Fruit fly (Drosophila melanogaster) whole organism, pupa: ENCODE results near the gene Eig71Ej.

Experiments
- CG10348 ChIP-seq: fragments of 200-800 bp; sonication (Bioruptor generic); IDR thresholded peaks from 2 replicates; pipeline ENCODE4 v1.3.6; 2022; ENCODE audit warnings: missing biosample characterization, missing genetic modification characterization
- CG12605 ChIP-seq: fragments of 200-800 bp; sonication (Bioruptor generic); IDR thresholded peaks from 2 replicates; pipeline ENCODE4 v1.3.6; 2022; ENCODE audit warnings: missing biosample characterization, missing genetic modification characterization
- CG13204 ChIP-seq: fragments of 200-800 bp; sonication (Bioruptor generic); optimal IDR thresholded peaks from 2 replicates; lab custom pipeline; 2018; ENCODE audit warnings: missing biosample characterization, mild to moderate bottlenecking, missing genetic modification characterization, moderate library complexity
- CG14655 ChIP-seq: fragments of 200-800 bp; sonication (Bioruptor generic); optimal IDR thresholded peaks from 3 replicates; lab custom pipeline; 2017; ENCODE audit warnings: mild to moderate bottlenecking, missing biosample characterization, missing genetic modification reagents, missing genetic modification characterization
- CG15710 ChIP-seq: fragments of 200-800 bp; sonication (Bioruptor generic); optimal IDR thresholded peaks from 2 replicates; lab custom pipeline; 2018; ENCODE audit warnings: missing biosample characterization, mild to moderate bottlenecking, missing genetic modification characterization, moderate library complexity
- CG17806 ChIP-seq: fragments of 200-800 bp; sonication (Bioruptor generic); optimal IDR thresholded peaks from 2 replicates; lab custom pipeline; 2018; ENCODE audit warnings: missing biosample characterization, mild to moderate bottlenecking, missing genetic modification characterization, moderate library complexity
- CG32121 ChIP-seq: fragments of 200-800 bp; sonication (Bioruptor generic); IDR thresholded peaks from 2 replicates; pipeline ENCODE4 v1.3.6; 2022; ENCODE audit warnings: missing biosample characterization, missing genetic modification characterization
- CG34367 ChIP-seq: fragments of 200-800 bp; sonication (Bioruptor generic); optimal IDR thresholded peaks from 2 replicates; lab custom pipeline; 2018; ENCODE audit warnings: missing biosample characterization, mild to moderate bottlenecking, missing genetic modification characterization
- CG4496 ChIP-seq: fragments of 200-800 bp; sonication (Bioruptor generic); IDR thresholded peaks from 3 replicates; pipeline ENCODE4 v1.3.6; 2022; ENCODE audit warnings: missing biosample characterization, missing genetic modification characterization
- CG8159 ChIP-seq: fragments of 200-800 bp; sonication (Bioruptor generic); optimal IDR thresholded peaks from 3 replicates; lab custom pipeline; 2018; ENCODE audit warnings: missing biosample characterization, mild to moderate bottlenecking, missing genetic modification characterization, moderate library complexity
- CG8301 ChIP-seq: fragments of 200-800 bp; sonication (Bioruptor generic); optimal IDR thresholded peaks from 2 replicates; lab custom pipeline; 2018; ENCODE audit warnings: missing biosample characterization, mild to moderate bottlenecking, missing genetic modification characterization
- CG9948 ChIP-seq: fragments of 200-800 bp; sonication (Bioruptor generic); optimal IDR thresholded peaks from 2 replicates; lab custom pipeline; 2018; ENCODE audit warnings: missing biosample characterization, mild to moderate bottlenecking, missing genetic modification characterization, moderate library complexity
- D1 ChIP-seq: fragments of 200-800 bp; sonication (Bioruptor generic); optimal IDR thresholded peaks from 2 replicates; lab custom pipeline; 2018; ENCODE audit warnings: missing biosample characterization, mild to moderate bottlenecking, missing genetic modification characterization, moderate library complexity
- EcR ChIP-seq: fragments of 200-800 bp; sonication (Bioruptor generic); optimal IDR thresholded peaks from 3 replicates; lab custom pipeline; 2019; ENCODE audit warnings: missing biosample characterization, missing genetic modification characterization, mild to moderate bottlenecking, moderate library complexity, missing genetic modification reagents
- Ets98B ChIP-seq: fragments of 200-800 bp; sonication (Bioruptor generic); IDR thresholded peaks from 2 replicates; pipeline ENCODE4 v1.3.6; 2022; ENCODE audit warnings: missing biosample characterization, missing genetic modification characterization
- Pif1A ChIP-seq: fragments of 200-800 bp; sonication (Bioruptor generic); optimal IDR thresholded peaks from 3 replicates; lab custom pipeline; 2016; ENCODE audit warnings: missing biosample characterization, missing genetic modification characterization
- Pif1B ChIP-seq: fragments of 200-800 bp; sonication (Bioruptor generic); optimal IDR thresholded peaks from 3 replicates; lab custom pipeline; 2016; ENCODE audit warnings: missing biosample characterization, missing genetic modification characterization
- Snoo ChIP-seq: fragments of 200-800 bp; sonication (Bioruptor generic); optimal IDR thresholded peaks from 3 replicates; lab custom pipeline; 2017; ENCODE audit warnings: missing biosample characterization, mild to moderate bottlenecking, missing genetic modification characterization, inconsistent platforms
- fd96Ca ChIP-seq: fragments of 200-800 bp; sonication (Bioruptor generic); IDR thresholded peaks from 3 replicates; pipeline ENCODE4 v1.3.6; 2022; ENCODE audit warnings: missing biosample characterization, missing genetic modification characterization
- gl ChIP-seq: fragments of 200-800 bp; sonication (Bioruptor generic); optimal IDR thresholded peaks from 2 replicates; lab custom pipeline; 2018; ENCODE audit warnings: missing biosample characterization, mild to moderate bottlenecking, missing genetic modification characterization
- rn ChIP-seq: fragments of 200-800 bp; sonication (Bioruptor generic); IDR thresholded peaks from 2 replicates; pipeline ENCODE4 v1.3.6; 2022; ENCODE audit warnings: missing biosample characterization, missing genetic modification characterization

Eig71Ej gene

DNA sequence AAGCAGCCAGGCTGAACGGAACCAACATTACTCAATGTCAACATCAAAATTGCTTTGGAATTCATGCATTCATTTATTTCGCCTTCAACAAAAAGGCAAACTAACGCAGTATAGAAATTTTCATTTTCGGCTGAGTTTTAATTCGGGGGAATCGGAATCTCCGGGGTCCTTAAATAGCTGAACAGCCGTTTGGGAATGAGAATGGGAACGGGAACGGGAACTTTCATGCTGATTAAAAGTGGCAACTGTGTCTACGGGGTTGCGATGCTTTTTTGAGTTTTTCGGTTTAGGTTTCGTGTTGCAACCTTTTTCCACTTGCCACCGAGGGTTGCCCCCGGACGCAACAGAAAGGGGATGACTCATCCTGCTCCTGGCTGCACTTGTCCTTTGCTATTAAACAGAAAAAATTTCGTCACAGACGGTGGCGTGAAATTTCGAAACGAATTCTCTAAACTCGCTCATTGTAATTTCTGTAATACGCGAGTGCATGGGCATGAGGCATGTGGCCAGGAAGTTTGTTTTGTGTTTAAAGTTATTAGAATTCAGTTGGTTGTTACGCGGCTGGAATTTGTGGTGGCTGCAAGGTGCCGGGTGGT lies 3.5 kb upstream of the Eig71Ej start:
- TF ChIP-seq CG32121 (GFP tag; lab: Robert Waterston, UW) (no peak), CG34367 (tag; lab: Kevin White, UChicago) (no peak), Ets98B (GFP tag; lab: Robert Waterston, UW) (no peak), EcR (GFP tag; lab: Kevin White, UChicago) (no peak), gl (no peak)

DNA sequence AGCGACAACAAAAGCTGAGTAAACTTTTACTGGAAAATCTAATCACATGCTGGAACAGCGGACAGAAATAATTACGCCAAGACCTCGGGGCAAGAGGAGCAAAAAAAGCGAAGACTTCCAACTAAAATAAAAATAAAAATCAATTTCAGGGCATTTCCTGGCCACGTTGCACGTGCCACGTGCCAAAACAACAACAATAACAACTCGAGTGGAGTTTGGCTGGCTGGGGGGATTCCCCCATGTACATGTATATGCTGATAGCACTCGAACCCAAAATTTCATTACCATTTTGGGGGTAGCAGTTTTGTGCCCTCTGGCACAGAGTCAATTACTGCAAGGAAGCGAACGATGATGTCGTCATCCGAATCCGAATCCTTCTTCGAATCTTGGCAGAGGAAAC lies 1.7 kb upstream of the Eig71Ej start:
- TF ChIP-seq CG14655 (GFP tag; lab: Kevin White, UChicago), result no peak
- no peak for TF ChIP-seq CG8301 (tag; lab: Kevin White, UChicago)
- no peak for TF ChIP-seq D1 (tag; lab: Kevin White, UChicago)
- no peak for TF ChIP-seq Snoo (tag; lab: Kevin White, UChicago)
- no peak for TF ChIP-seq CG4496
- TF ChIP-seq CG15710, result no peak
- no peak for TF ChIP-seq CG9948 (tag; lab: Kevin White, UChicago)
- no peak for TF ChIP-seq fd96Ca (GFP tag; lab: Robert Waterston, UW)
- no peak for TF ChIP-seq gl
- TF ChIP-seq Pif1B (GFP tag; lab: Kevin White, UChicago), result no peak
- no peak for TF ChIP-seq CG32121 (GFP tag; lab: Robert Waterston, UW)
- no peak for TF ChIP-seq Pif1A (GFP tag; lab: Kevin White, UChicago)
- no peak for TF ChIP-seq Ets98B (GFP tag; lab: Robert Waterston, UW)
- TF ChIP-seq CG17806 (tag; lab: Kevin White, UChicago), result no peak
- TF ChIP-seq CG13204 (GFP tag; lab: Kevin White, UChicago), result no peak
- no peak for TF ChIP-seq CG34367 (tag; lab: Kevin White, UChicago)
- TF ChIP-seq rn (GFP tag; lab: Robert Waterston, UW), result no peak
- no peak for TF ChIP-seq CG12605 (GFP tag; lab: Robert Waterston, UW)
- no peak for TF ChIP-seq EcR (GFP tag; lab: Kevin White, UChicago)

DNA sequence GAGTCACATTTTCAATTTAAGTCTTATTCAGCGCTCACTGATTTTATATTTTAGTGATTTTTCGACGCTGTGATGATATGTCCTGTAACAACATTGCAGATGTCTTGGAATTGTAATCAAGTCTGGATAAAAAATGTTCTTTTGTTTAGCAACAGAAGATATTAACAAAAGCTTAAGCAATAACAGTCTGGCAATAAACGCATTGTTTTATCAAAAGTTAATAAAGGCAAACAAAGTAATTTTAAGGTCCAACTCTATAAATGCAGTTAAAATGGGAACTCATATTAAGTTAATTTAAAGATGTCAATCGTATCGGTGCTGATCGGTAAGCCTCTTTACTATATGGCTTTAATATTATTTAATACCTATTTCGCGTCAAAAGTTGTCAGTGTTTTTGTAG lies 752 bp upstream of the Eig71Ej start, which contains the start of gene CG43082:
TSS of gene CG43082 (plus strand) at position 301 of the 400 bp plus-strand sequence.
- no peak for TF ChIP-seq CG4496
- no peak for TF ChIP-seq CG34367 (tag; lab: Kevin White, UChicago)
- no peak for TF ChIP-seq CG12605 (GFP tag; lab: Robert Waterston, UW)
- no peak for TF ChIP-seq CG13204 (GFP tag; lab: Kevin White, UChicago)
- no peak for TF ChIP-seq CG10348 (GFP tag; lab: Robert Waterston, UW)
- TF ChIP-seq Pif1B (GFP tag; lab: Kevin White, UChicago), result no peak
- TF ChIP-seq CG15710, result no peak
- TF ChIP-seq Pif1A (GFP tag; lab: Kevin White, UChicago), result no peak
- no peak for TF ChIP-seq CG8301 (tag; lab: Kevin White, UChicago)
- TF ChIP-seq EcR (GFP tag; lab: Kevin White, UChicago), result no peak
- no peak for TF ChIP-seq gl
- no peak for TF ChIP-seq Ets98B (GFP tag; lab: Robert Waterston, UW)
- no peak for TF ChIP-seq CG32121 (GFP tag; lab: Robert Waterston, UW)
- no peak for TF ChIP-seq Snoo (tag; lab: Kevin White, UChicago)
- TF ChIP-seq CG9948 (tag; lab: Kevin White, UChicago), result no peak
- no peak for TF ChIP-seq CG8159

DNA sequence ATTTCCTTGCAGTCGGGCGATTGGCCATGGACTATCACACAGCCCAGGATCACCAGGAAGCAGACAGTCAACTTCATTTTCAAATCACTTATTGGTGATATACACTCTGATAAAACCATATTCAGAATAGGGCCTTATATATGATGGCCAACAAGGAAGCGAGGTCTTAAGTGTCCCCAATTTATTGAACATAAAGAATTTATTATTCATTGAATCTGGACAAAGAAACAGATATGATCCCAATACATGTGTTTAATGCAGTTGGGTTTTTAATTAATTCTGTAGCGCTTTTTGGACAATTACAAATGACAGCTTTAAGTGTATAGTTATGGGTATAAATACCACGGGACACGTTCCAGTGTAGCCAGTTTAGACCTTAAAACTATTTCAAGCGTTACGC lies 1.5 kb downstream of the Eig71Ej start, which contains the start of the genes Eig71Eh and Eig71Ei:
TSS of gene Eig71Eh (minus strand) at position 101 of the 400 bp plus-strand sequence.
TSS of gene Eig71Ei (plus strand) at position 367 of the 400 bp plus-strand sequence.
- no peak for TF ChIP-seq CG8301 (tag; lab: Kevin White, UChicago)
- no peak for TF ChIP-seq Pif1B (GFP tag; lab: Kevin White, UChicago)
- no peak for TF ChIP-seq Pif1A (GFP tag; lab: Kevin White, UChicago)
- no peak for TF ChIP-seq CG17806 (tag; lab: Kevin White, UChicago)
- no peak for TF ChIP-seq CG10348 (GFP tag; lab: Robert Waterston, UW)
- no peak for TF ChIP-seq gl
- no peak for TF ChIP-seq CG15710
- no peak for TF ChIP-seq EcR (GFP tag; lab: Kevin White, UChicago)
- no peak for TF ChIP-seq CG12605 (GFP tag; lab: Robert Waterston, UW)
- TF ChIP-seq CG32121 (GFP tag; lab: Robert Waterston, UW), result no peak
- no peak for TF ChIP-seq CG8159
- TF ChIP-seq CG9948 (tag; lab: Kevin White, UChicago), result no peak
- TF ChIP-seq rn (GFP tag; lab: Robert Waterston, UW), result no peak
- no peak for TF ChIP-seq CG34367 (tag; lab: Kevin White, UChicago)
- no peak for TF ChIP-seq CG13204 (GFP tag; lab: Kevin White, UChicago)
- no peak for TF ChIP-seq CG14655 (GFP tag; lab: Kevin White, UChicago)
- TF ChIP-seq Ets98B (GFP tag; lab: Robert Waterston, UW), result no peak
- TF ChIP-seq fd96Ca (GFP tag; lab: Robert Waterston, UW), result no peak

DNA sequence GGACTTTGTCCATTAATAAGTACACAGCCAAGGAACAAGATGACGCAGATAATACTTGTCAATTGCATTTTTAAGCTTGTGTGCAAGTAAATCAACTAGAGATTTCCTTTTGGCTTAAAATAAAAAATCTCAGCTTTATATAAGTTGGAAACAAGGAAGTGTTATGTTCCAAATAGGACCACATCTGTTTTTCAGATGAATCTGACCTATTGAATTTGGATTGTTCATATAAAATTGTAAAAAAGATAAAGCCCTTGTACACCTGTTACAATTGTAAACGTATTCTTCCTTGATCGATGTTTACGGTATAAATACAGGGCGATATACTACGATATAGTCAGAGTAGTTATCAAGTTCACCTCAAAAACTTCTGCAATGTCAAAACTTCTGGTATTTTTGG lies 3.5 kb downstream of the Eig71Ej start, which contains the start of the genes Eig71Ef and Eig71Eg:
TSS of gene Eig71Ef (minus strand) at position 101 of the 400 bp plus-strand sequence.
TSS of gene Eig71Eg (plus strand) at position 339 of the 400 bp plus-strand sequence.
- no peak for TF ChIP-seq gl

DNA sequence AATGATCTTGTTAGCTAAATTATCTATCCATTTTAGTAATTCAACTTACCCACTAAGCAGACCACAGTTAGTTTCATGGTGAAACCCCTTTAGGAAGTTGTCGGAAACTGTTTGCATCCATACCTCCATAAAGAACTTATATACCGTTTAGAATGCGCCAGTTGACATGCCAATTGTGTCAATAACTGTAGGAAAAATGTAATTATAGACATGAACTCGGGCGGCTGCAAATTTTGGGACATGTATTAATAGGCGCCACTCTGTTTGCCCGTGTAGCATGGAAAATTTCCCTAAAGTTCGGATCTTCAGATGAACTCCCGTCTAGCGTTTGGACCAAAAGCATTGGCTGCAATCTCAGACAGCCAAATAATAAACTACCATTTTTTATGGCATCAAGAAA lies 4.9 kb downstream of the Eig71Ej start, which contains the start of gene Eig71Ee:
TSS of gene Eig71Ee (minus strand) at position 101 of the 400 bp plus-strand sequence.
- TF ChIP-seq CG15710 (no peak), Pif1B (GFP tag; lab: Kevin White, UChicago) (no peak), CG8159 (no peak), D1 (tag; lab: Kevin White, UChicago) (no peak)
